Fruit fly (Drosophila melanogaster): ENCODE measurements around the gene ND-51.

ND-51 gene

dm6 chr2L:6047528-6048160 lies 14.9 kb downstream of the ND-51 start, which contains the start of gene IPIP (continued):
- TF ChIP-seq BtbVII (GFP tag; optimal IDR thresholded peaks at IDR 0.05) (no peak), Neu2 (GFP tag; optimal IDR thresholded peaks at IDR 0.05; ENCODE audit: borderline replicate concordance) (no peak), ac (GFP tag; optimal IDR thresholded peaks at IDR 0.05) (no peak), scrt (GFP tag; optimal IDR thresholded peaks at IDR 0.05) (no peak), CG11560 (tag; IDR thresholded peaks at IDR 0.05) (no peak), Fer1 (GFP tag; optimal IDR thresholded peaks at IDR 0.05) (peak; percentile 4), CG32767 (GFP tag; IDR thresholded peaks at IDR 0.05) (no peak), CG12071 (GFP tag; optimal IDR thresholded peaks at IDR 0.05) (no peak), cwo (GFP tag; optimal IDR thresholded peaks at IDR 0.05) (peak; percentile 2), CG3726 (GFP tag; IDR thresholded peaks at IDR 0.05) (no peak), Awh (GFP tag; IDR thresholded peaks at IDR 0.05) (no peak), CG7556 (GFP tag; optimal IDR thresholded peaks at IDR 0.05) (no peak), CG14965 (GFP tag; optimal IDR thresholded peaks at IDR 0.05; ENCODE audit: borderline replicate concordance) (no peak), Myb (GFP tag; optimal IDR thresholded peaks at IDR 0.05) (no peak), Trl (optimal IDR thresholded peaks at IDR 0.05) (no peak), Trl (GFP tag; optimal IDR thresholded peaks at IDR 0.05) (no peak), Nf-YB (GFP tag; optimal IDR thresholded peaks at IDR 0.05) (no peak), Bteb2 (GFP tag; optimal IDR thresholded peaks at IDR 0.05) (no peak), E2f2 (GFP tag; IDR thresholded peaks at IDR 0.05) (peak; percentile 39; the same call in 1 of the 2 replicates), vnd (GFP tag; IDR thresholded peaks at IDR 0.05; ENCODE audit: partially characterized antibody) (peak; percentile 73), Sin3A (optimal IDR thresholded peaks at IDR 0.05) (peak; percentile 34), Meics (GFP tag; optimal IDR thresholded peaks at IDR 0.05) (peak; percentile 3), CG4282 (GFP tag; optimal IDR thresholded peaks at IDR 0.05) (no peak), Dip2 (GFP tag; IDR thresholded peaks at IDR 0.05) (no peak), Ssrp (tag; optimal IDR thresholded peaks at IDR 0.05) (no peak), peb (GFP tag; IDR thresholded peaks at IDR 0.05) (no peak), phol (tag; optimal IDR thresholded peaks at IDR 0.05) (peak; percentile 39), cad (GFP tag; optimal IDR thresholded peaks at IDR 0.05) (no peak), CG13287 (GFP tag; IDR thresholded peaks at IDR 0.05; ENCODE audit: partially characterized antibody) (peak; percentile 83), Side (GFP tag; optimal IDR thresholded peaks at IDR 0.05) (no peak), CG17361 (GFP tag; IDR thresholded peaks at IDR 0.05) (no peak), emc (GFP tag; optimal IDR thresholded peaks at IDR 0.05) (no peak), crol (GFP tag; IDR thresholded peaks at IDR 0.05) (no peak), dm (GFP tag; optimal IDR thresholded peaks at IDR 0.05) (peak; percentile 40), CG15514 (GFP tag; optimal IDR thresholded peaks at IDR 0.05) (peak; percentile 64), lilli (GFP tag; optimal IDR thresholded peaks at IDR 0.05) (peak; percentile 34), ATbp (GFP tag; optimal IDR thresholded peaks at IDR 0.05) (peak; percentile 25), CG32772 (GFP tag; IDR thresholded peaks at IDR 0.05) (peak; percentile 23; the same call in 1 of the 2 replicates), ind (GFP tag; optimal IDR thresholded peaks at IDR 0.05) (peak; percentile 12), Rx (GFP tag; IDR thresholded peaks at IDR 0.05) (peak; percentile 43; the same call in 1 of the 2 replicates), Hr3 (GFP tag; optimal IDR thresholded peaks at IDR 0.05) (no peak), CG32532 (GFP tag; IDR thresholded peaks at IDR 0.05) (peak; percentile 67), Jarid2 (GFP tag; optimal IDR thresholded peaks at IDR 0.05) (no peak), luna (GFP tag; optimal IDR thresholded peaks at IDR 0.05) (no peak), Atf6 (GFP tag; IDR thresholded peaks at IDR 0.05) (no peak), HLH3B (GFP tag; IDR thresholded peaks at IDR 0.05) (no peak), az2 (GFP tag; optimal IDR thresholded peaks at IDR 0.05) (no peak), hkb (optimal IDR thresholded peaks at IDR 0.05) (no peak), hkb (GFP tag; IDR thresholded peaks at IDR 0.05) (peak; percentile 34; the same call in 1 of the 2 replicates), maf-S (GFP tag; optimal IDR thresholded peaks at IDR 0.05) (no peak), Hsf (GFP tag; optimal IDR thresholded peaks at IDR 0.05) (no peak), Hmx (GFP tag; optimal IDR thresholded peaks at IDR 0.05) (no peak)
